Worm (Caenorhabditis elegans): ENCODE data around the gene moma-1.

The moma-1 gene

ce11 chrIII:832855-833504 is 19.2 kb downstream of the moma-1 start, which contains the start of gene zip-2 (continued):
- TF ChIP-seq lsy-2 (tag; optimal IDR thresholded peaks at IDR 0.05) (peak in 1 of 2 experiments; percentile 58), ZK546.5 (tag; optimal IDR thresholded peaks at IDR 0.05) (no peak), ceh-44 (GFP tag; IDR thresholded peaks at IDR 0.05) (no peak), unc-39 (tag; optimal IDR thresholded peaks at IDR 0.05) (no peak), R02D3.7 (tag; optimal IDR thresholded peaks at IDR 0.05) (no peak), ceh-32 (tag; optimal IDR thresholded peaks at IDR 0.05; ENCODE audit: poor library complexity) (no peak), hlh-11 (tag; optimal IDR thresholded peaks at IDR 0.05) (peak; percentile 89), egl-43 (GFP tag; IDR thresholded peaks at IDR 0.05) (no peak), daf-8 (GFP tag; IDR thresholded peaks at IDR 0.05) (no peak), zfp-3 (GFP tag; conservative IDR thresholded peaks at IDR 0.05) (no peak), lin-29 (GFP tag; IDR thresholded peaks at IDR 0.05) (no peak), nhr-77 (tag; optimal IDR thresholded peaks at IDR 0.05) (peak; percentile 71), dmd-8 (GFP tag; IDR thresholded peaks at IDR 0.05) (no peak), egl-27 (tag; optimal IDR thresholded peaks at IDR 0.05) (no peak), nhr-10 (tag; optimal IDR thresholded peaks at IDR 0.05) (peak; percentile 50), dve-1 (tag; optimal IDR thresholded peaks at IDR 0.05; ENCODE audit: insufficient read depth) (peak; percentile 95), lim-7 (GFP tag; IDR thresholded peaks at IDR 0.05) (no peak), nhr-111 (GFP tag; optimal IDR thresholded peaks at IDR 0.05) (no peak), nhr-48 (tag; optimal IDR thresholded peaks at IDR 0.05) (peak; percentile 53), aha-1 (tag) (peak; percentile 91), set-16 (GFP tag; IDR thresholded peaks at IDR 0.05) (no peak), mep-1 (tag; optimal IDR thresholded peaks at IDR 0.05) (peak; percentile 68), madf-5 (GFP tag; IDR thresholded peaks at IDR 0.05) (no peak), mes-2 (tag; optimal IDR thresholded peaks at IDR 0.05; ENCODE audit: poor library complexity, severe bottlenecking) (peak; percentile 43), zip-11 (GFP tag; IDR thresholded peaks at IDR 0.05) (no peak), jun-1 (tag; optimal IDR thresholded peaks at IDR 0.05) (peak; percentile 45)

DNA sequence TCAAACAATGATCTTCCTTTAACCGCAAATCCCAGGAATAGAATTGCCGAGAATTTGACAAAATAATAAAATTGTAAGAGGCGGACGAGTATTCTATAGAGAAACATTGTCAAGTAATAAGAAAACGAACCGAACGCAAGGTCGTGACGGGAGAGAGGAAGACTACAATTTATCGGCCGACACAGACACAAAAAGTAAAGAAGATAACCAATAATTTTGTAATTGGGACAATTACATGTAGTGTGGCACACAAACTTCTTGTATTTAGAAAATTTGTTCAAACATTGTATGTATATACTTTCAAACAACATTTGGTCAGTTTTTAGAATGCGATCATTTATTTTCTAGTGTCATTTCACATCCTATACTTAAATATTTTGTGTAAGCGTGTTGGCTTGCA is 20.2 kb downstream of the moma-1 start, which contains the start of gene ceeh-1:
Gene ceeh-1, minus strand, starts transcription at position 317 of the 400 bp plus-strand sequence.
- TF ChIP-seq unc-62 (GFP tag; optimal IDR thresholded peaks at IDR 0.05 in 1 of 2) (peak in 1 of 2 experiments; percentile 15), unc-62 (tag; optimal IDR thresholded peaks at IDR 0.05) (no peak), ceh-28 (tag; optimal IDR thresholded peaks at IDR 0.05) (no peak), nhr-77 (tag; optimal IDR thresholded peaks at IDR 0.05) (peak; percentile 4), mxl-3 (GFP tag; optimal IDR thresholded peaks at IDR 0.05) (peak; percentile 22), skn-1 (tag; optimal IDR thresholded peaks at IDR 0.05) (no peak), ctbp-1 (GFP tag; IDR thresholded peaks at IDR 0.05) (no peak), ama-1 (optimal IDR thresholded peaks at IDR 0.05) (no peak), dpl-1 (GFP tag; optimal IDR thresholded peaks at IDR 0.05) (no peak), F37D6.2 (tag; optimal IDR thresholded peaks at IDR 0.05) (no peak), lsy-2 (tag; optimal IDR thresholded peaks at IDR 0.05) (peak in 1 of 2 experiments; percentile 4), pqm-1 (tag; optimal IDR thresholded peaks at IDR 0.05) (peak; percentile 30), nhr-28 (tag; optimal IDR thresholded peaks at IDR 0.05) (peak; percentile 100), egl-27 (tag; optimal IDR thresholded peaks at IDR 0.05) (no peak), zip-11 (GFP tag; IDR thresholded peaks at IDR 0.05) (no peak), snpc-1.2 (GFP tag; IDR thresholded peaks at IDR 0.05) (no peak), php-3 (GFP tag; IDR thresholded peaks at IDR 0.05) (no peak), dmd-6 (GFP tag; IDR thresholded peaks at IDR 0.05) (peak; percentile 20; the same call in 1 of the 2 replicates), madf-9 (GFP tag; conservative IDR thresholded peaks at IDR 0.05) (no peak), hlh-30 (tag; optimal IDR thresholded peaks at IDR 0.05; ENCODE audit: insufficient read depth) (no peak), hlh-11 (tag; optimal IDR thresholded peaks at IDR 0.05) (peak; percentile 12), cey-2 (tag; optimal IDR thresholded peaks at IDR 0.05; ENCODE audit: borderline replicate concordance, insufficient read depth) (no peak), ceh-82 (tag; optimal IDR thresholded peaks at IDR 0.05) (no peak), hif-1 (tag; optimal IDR thresholded peaks at IDR 0.05) (no peak), lin-15B (tag; optimal IDR thresholded peaks at IDR 0.05) (no peak), tag-97 (GFP tag; IDR thresholded peaks at IDR 0.05) (no peak), D1046.2 (GFP tag; IDR thresholded peaks at IDR 0.05) (no peak), lir-3 (tag; optimal IDR thresholded peaks at IDR 0.05) (no peak)

All from whole organism, L4 larva.